Worm (Caenorhabditis elegans): ENCODE data around the gene cdd-1.

The cdd-1 gene

DNA sequence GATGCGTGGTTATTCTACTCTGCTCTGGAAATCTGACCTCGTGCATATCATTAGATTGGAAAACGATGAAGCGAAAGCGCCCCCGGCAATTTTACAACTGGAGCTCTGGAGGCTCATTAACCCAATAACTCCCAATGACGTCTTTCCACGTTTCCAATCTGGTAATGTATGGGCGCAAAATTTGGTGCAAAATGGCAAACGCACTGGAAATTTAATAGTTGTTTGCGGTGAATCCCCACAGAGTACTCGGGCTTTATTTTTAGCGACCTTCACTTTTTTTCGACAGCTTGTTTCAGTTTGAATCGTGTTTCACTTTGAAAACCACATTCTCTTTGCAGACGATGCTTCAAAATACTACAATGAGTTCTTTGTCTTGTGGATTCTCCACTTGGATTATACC, 37.3 kb downstream of the cdd-1 start, which contains the start of gene C17H11.1:
C17H11.1 (plus strand) TSS at position 301 of the 400 bp plus-strand sequence.
- no peak for TF ChIP-seq lin-13 (tag; optimal IDR thresholded peaks at IDR 0.05)
- TF ChIP-seq mab-5 (tag; optimal IDR thresholded peaks at IDR 0.05) = no peak
- no peak for TF ChIP-seq nhr-2 (tag; optimal IDR thresholded peaks at IDR 0.05)
- TF ChIP-seq drap-1 (GFP tag; optimal IDR thresholded peaks at IDR 0.05) = no peak
- TF ChIP-seq M03D4.4 (tag; optimal IDR thresholded peaks at IDR 0.05) = no peak
- TF ChIP-seq bed-3 (GFP tag; optimal IDR thresholded peaks at IDR 0.05) = no peak
- TF ChIP-seq sptf-1 (tag; optimal IDR thresholded peaks at IDR 0.05) = no peak
- TF ChIP-seq lin-32 (GFP tag; optimal IDR thresholded peaks at IDR 0.05) = no peak
- TF ChIP-seq zip-8 (tag; optimal IDR thresholded peaks at IDR 0.05) = no peak
- TF ChIP-seq nhr-12 (tag; optimal IDR thresholded peaks at IDR 0.05) = no peak
- no peak for TF ChIP-seq nhr-28 (tag; optimal IDR thresholded peaks at IDR 0.05)
- TF ChIP-seq ztf-11 (tag; optimal IDR thresholded peaks at IDR 0.05) = no peak
- no peak for TF ChIP-seq ces-1 (GFP tag; optimal IDR thresholded peaks at IDR 0.05)

DNA sequence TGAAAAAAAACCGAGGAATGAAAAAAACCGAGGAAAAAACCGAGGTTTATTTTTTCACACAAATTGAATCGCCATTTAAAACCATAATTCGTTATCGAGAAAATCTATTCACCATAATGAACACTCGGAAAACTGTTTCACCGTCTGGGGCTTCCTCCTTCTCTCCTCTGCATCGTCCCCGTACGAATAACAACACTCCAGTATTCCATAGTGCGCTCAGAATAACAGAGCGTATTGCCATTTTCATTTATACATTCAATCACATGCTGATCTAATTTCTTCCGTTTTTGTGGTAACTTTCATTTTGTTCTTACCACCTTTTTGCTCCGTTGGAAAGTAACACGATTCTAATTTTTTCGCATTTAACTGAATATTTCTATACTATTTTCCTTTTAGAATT, 41.4 kb downstream of the cdd-1 start, which contains the start of gene C17H11.2:
C17H11.2 (plus strand) TSS at position 397 of the 400 bp plus-strand sequence.
- TF ChIP-seq ces-1 (GFP tag; optimal IDR thresholded peaks at IDR 0.05) = peak; percentile 46
- TF ChIP-seq elt-1 (tag; optimal IDR thresholded peaks at IDR 0.05; ENCODE audit: borderline replicate concordance, insufficient read depth) = no peak

ce11 chrX:8163555-8163954, 47.4 kb downstream of the cdd-1 start:
- TF ChIP-seq nhr-2 (tag; optimal IDR thresholded peaks at IDR 0.05) (no peak), nhr-28 (tag; optimal IDR thresholded peaks at IDR 0.05) (no peak), pha-4 (tag; optimal IDR thresholded peaks at IDR 0.05) (no peak), M03D4.4 (tag; optimal IDR thresholded peaks at IDR 0.05) (peak; percentile 28), unc-62 (GFP tag; optimal IDR thresholded peaks at IDR 0.05) (no peak), sptf-1 (tag; optimal IDR thresholded peaks at IDR 0.05) (peak; percentile 63), ham-2 (GFP tag; optimal IDR thresholded peaks at IDR 0.05) (no peak), tbx-8 (GFP tag; optimal IDR thresholded peaks at IDR 0.05) (no peak), mls-2 (tag; optimal IDR thresholded peaks at IDR 0.05) (peak; percentile 52), unc-120 (tag; optimal IDR thresholded peaks at IDR 0.05; ENCODE audit: poor library complexity, severe bottlenecking) (no peak), cnd-1 (tag; optimal IDR thresholded peaks at IDR 0.05) (no peak), zip-8 (tag; optimal IDR thresholded peaks at IDR 0.05) (no peak), ceh-43 (GFP tag; optimal IDR thresholded peaks at IDR 0.05) (no peak)

DNA sequence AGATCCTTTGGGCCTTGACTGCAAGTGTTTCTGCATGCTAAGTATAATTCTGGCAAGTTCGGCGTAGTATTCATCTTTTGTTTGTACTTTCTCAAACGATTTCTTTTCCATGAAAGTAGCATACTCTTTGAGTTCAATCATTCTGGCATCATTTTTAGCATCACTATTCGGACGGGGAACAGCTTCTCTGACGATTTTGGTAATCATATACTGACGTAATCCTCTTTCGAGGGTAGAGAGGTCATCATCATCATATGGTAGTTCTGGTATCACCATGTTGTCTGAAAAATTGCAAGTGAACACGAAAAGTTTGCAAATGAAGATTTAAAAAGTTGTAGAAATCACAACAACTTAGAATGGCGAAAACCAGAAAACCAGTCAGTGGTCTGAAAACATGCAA, 48.2 kb downstream of the cdd-1 start, which contains the start of gene F22F1.3:
F22F1.3 (minus strand) TSS at position 281 of the 400 bp plus-strand sequence.
- no peak for TF ChIP-seq snpc-4 (tag; optimal IDR thresholded peaks at IDR 0.05)
- no peak for TF ChIP-seq unc-120 (tag; optimal IDR thresholded peaks at IDR 0.05; ENCODE audit: poor library complexity, severe bottlenecking)
- TF ChIP-seq sem-2 (GFP tag; optimal IDR thresholded peaks at IDR 0.05) = no peak
- no peak for TF ChIP-seq lin-13 (tag; optimal IDR thresholded peaks at IDR 0.05)
- no peak for TF ChIP-seq mab-5 (tag; optimal IDR thresholded peaks at IDR 0.05)
- no peak for TF ChIP-seq nhr-12 (tag; optimal IDR thresholded peaks at IDR 0.05)
- no peak for TF ChIP-seq nhr-28 (tag; optimal IDR thresholded peaks at IDR 0.05)
- no peak for TF ChIP-seq drap-1 (GFP tag; optimal IDR thresholded peaks at IDR 0.05)
- no peak for TF ChIP-seq hlh-1 (tag; optimal IDR thresholded peaks at IDR 0.05)
- TF ChIP-seq ceh-43 (GFP tag; optimal IDR thresholded peaks at IDR 0.05) = no peak
- TF ChIP-seq ceh-39 (tag; optimal IDR thresholded peaks at IDR 0.05) = no peak
- no peak for TF ChIP-seq bed-3 (GFP tag; optimal IDR thresholded peaks at IDR 0.05)
- TF ChIP-seq elt-1 (tag; optimal IDR thresholded peaks at IDR 0.05; ENCODE audit: borderline replicate concordance, insufficient read depth) = no peak

DNA sequence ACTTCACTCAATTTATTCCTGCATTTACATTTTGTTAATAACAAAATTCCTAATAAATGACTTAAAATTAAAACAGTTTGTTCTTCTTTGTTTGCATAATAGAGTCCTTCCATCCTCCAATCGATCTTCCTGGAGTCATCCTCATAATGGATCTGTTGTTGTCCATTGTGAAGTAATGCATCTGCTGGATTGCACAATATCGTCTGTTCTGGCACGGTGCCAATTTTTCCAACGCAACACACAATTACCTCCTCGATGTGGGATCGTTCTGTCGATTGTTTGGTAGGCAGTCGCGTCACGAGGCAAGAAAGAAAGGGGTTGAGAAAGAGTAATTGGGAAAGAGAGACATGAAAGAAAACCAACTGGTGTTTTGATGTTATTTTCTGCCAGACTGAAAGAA, 50.9 kb downstream of the cdd-1 start:
- TF ChIP-seq nhr-237 (tag; optimal IDR thresholded peaks at IDR 0.05) = no peak
- TF ChIP-seq mep-1 (tag; optimal IDR thresholded peaks at IDR 0.05) = peak; percentile 56
- no peak for TF ChIP-seq unc-39 (tag; optimal IDR thresholded peaks at IDR 0.05)
- peak; percentile 14 for TF ChIP-seq ceh-43 (GFP tag; optimal IDR thresholded peaks at IDR 0.05)
- TF ChIP-seq elt-1 (tag; optimal IDR thresholded peaks at IDR 0.05; ENCODE audit: borderline replicate concordance, insufficient read depth) = no peak
- TF ChIP-seq pha-4 (tag; optimal IDR thresholded peaks at IDR 0.05) = no peak
- no peak for TF ChIP-seq lin-32 (GFP tag; optimal IDR thresholded peaks at IDR 0.05)
- TF ChIP-seq ceh-83 (GFP tag; optimal IDR thresholded peaks at IDR 0.05) = no peak
- TF ChIP-seq unc-120 (tag; optimal IDR thresholded peaks at IDR 0.05; ENCODE audit: poor library complexity, severe bottlenecking) = no peak
- no peak for TF ChIP-seq mls-2 (tag; optimal IDR thresholded peaks at IDR 0.05)
- no peak for TF ChIP-seq nhr-12 (tag; optimal IDR thresholded peaks at IDR 0.05)
- TF ChIP-seq lsy-2 (tag; optimal IDR thresholded peaks at IDR 0.05) = no peak
- TF ChIP-seq tbx-8 (GFP tag; optimal IDR thresholded peaks at IDR 0.05) = no peak
- no peak for TF ChIP-seq lin-13 (tag; optimal IDR thresholded peaks at IDR 0.05)
- TF ChIP-seq snpc-4 (tag; optimal IDR thresholded peaks at IDR 0.05) = no peak
- no peak for TF ChIP-seq drap-1 (GFP tag; optimal IDR thresholded peaks at IDR 0.05)
- TF ChIP-seq mab-5 (tag; optimal IDR thresholded peaks at IDR 0.05) = no peak
- no peak for TF ChIP-seq elt-3 (tag; optimal IDR thresholded peaks at IDR 0.05)
- no peak for TF ChIP-seq sptf-1 (tag; optimal IDR thresholded peaks at IDR 0.05)
- peak; percentile 3 for TF ChIP-seq hlh-1 (tag; optimal IDR thresholded peaks at IDR 0.05)
- TF ChIP-seq ces-1 (GFP tag; optimal IDR thresholded peaks at IDR 0.05) = no peak
- no peak for TF ChIP-seq unc-62 (GFP tag; optimal IDR thresholded peaks at IDR 0.05)
- peak; percentile 20 for TF ChIP-seq ztf-11 (tag; optimal IDR thresholded peaks at IDR 0.05)
- TF ChIP-seq nhr-28 (tag; optimal IDR thresholded peaks at IDR 0.05) = no peak
- no peak for TF ChIP-seq flh-1 (GFP tag; optimal IDR thresholded peaks at IDR 0.05)
- peak; percentile 70 for TF ChIP-seq ceh-39 (tag; optimal IDR thresholded peaks at IDR 0.05)
- TF ChIP-seq bed-3 (GFP tag; optimal IDR thresholded peaks at IDR 0.05) = no peak
- TF ChIP-seq blmp-1 (tag; optimal IDR thresholded peaks at IDR 0.05) = no peak
- TF ChIP-seq nhr-2 (tag; optimal IDR thresholded peaks at IDR 0.05) = peak; percentile 72
- TF ChIP-seq zip-8 (tag; optimal IDR thresholded peaks at IDR 0.05) = peak; percentile 47
- TF ChIP-seq nhr-76 (tag; optimal IDR thresholded peaks at IDR 0.05) = no peak
- peak; percentile 52 for TF ChIP-seq cnd-1 (tag; optimal IDR thresholded peaks at IDR 0.05)
- no peak for TF ChIP-seq ham-2 (GFP tag; optimal IDR thresholded peaks at IDR 0.05)
- TF ChIP-seq sem-2 (GFP tag; optimal IDR thresholded peaks at IDR 0.05) = no peak
- TF ChIP-seq M03D4.4 (tag; optimal IDR thresholded peaks at IDR 0.05) = no peak
